Fruit fly (Drosophila melanogaster): ENCODE results near the gene CG31517.

The CG31517 gene

DNA sequence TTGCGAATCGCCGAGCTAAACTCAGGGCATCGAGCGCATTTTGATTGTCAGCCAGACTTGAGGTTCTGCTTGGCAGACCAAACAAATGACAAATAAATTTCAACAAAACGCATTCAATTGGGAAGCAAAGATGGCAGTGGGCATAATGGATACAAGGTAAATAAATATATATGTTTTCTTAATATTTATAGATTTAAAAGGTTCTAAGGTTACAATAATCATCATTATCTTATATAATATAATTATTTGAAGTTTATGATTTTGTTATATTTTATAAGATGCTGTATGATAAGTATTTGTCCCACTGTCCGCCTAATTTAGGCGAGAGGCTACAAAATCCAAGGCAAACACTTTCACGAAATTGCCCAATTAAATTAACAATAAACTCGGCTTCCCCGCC is 30.2 kb upstream of the CG31517 start (continued):
- TF ChIP-seq mld (GFP tag; IDR thresholded peaks at IDR 0.05; ENCODE audit: partially characterized antibody) (no peak), tio (GFP tag; optimal IDR thresholded peaks at IDR 0.05) (no peak), fd3F (GFP tag; optimal IDR thresholded peaks at IDR 0.05) (no peak), CG31365 (tag; optimal IDR thresholded peaks at IDR 0.05) (no peak), CG15696 (tag; optimal IDR thresholded peaks at IDR 0.05) (no peak), CG31441 (GFP tag; IDR thresholded peaks at IDR 0.05) (0 out of 2 replicates have a peak, but pooled peaks have one; percentile 29), Ada2b (GFP tag; IDR thresholded peaks at IDR 0.05) (no peak), tna (GFP tag; IDR thresholded peaks at IDR 0.05; ENCODE audit: partially characterized antibody) (no peak), CG10979 (tag; optimal IDR thresholded peaks at IDR 0.05) (peak; percentile 8), aop (GFP tag; IDR thresholded peaks at IDR 0.05) (no peak), CG7839 (tag; optimal IDR thresholded peaks at IDR 0.05) (no peak), rib (GFP tag; IDR thresholded peaks at IDR 0.05) (no peak), CG8281 (tag; optimal IDR thresholded peaks at IDR 0.05) (no peak), CG2875 (GFP tag; optimal IDR thresholded peaks at IDR 0.05) (no peak), CG7987 (GFP tag; optimal IDR thresholded peaks at IDR 0.05) (no peak), ttk (GFP tag; IDR thresholded peaks at IDR 0.05) (no peak), Hey (tag; optimal IDR thresholded peaks at IDR 0.05) (no peak), CG9876 (GFP tag; optimal IDR thresholded peaks at IDR 0.05) (no peak), CG6683 (GFP tag; optimal IDR thresholded peaks at IDR 0.05) (no peak)

DNA sequence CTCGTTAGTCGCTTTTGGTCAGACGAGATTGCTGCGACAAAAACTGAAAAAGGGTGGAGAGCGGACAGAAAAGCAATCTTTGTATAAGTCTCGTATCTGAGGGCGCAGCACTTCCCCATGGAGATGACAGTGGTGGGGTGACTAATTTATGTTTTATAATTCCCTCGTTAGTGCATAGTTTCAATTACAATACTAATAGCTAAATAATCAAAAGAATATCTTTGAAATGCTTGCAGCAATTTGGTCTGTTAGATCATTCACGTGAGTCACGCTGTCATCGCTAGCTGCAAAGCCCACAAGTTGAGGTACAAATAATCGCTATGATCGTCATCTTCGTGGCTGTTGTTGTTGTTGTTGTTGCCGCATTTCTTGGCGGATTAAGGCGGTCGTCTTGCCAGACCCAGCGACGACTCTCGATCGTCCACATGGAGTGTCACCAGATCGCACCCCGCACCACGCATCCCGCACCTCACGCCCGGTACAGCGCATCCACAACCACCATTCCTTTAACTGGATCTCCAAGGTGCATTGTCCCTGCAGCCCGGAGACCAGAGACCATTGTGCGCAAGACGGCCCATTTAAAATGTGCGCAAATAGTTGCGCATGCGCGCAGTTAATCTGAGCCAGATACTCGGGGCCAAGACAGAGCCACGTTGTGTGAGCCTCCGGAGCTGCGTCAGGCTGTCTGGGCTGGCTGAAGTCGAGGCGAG is 26.3 kb upstream of the CG31517 start:
- peak; percentile 20 for TF ChIP-seq nmo (GFP tag; optimal IDR thresholded peaks at IDR 0.05)
- TF ChIP-seq dm (GFP tag; optimal IDR thresholded peaks at IDR 0.05), result no peak
- TF ChIP-seq Gug (GFP tag; IDR thresholded peaks at IDR 0.05), result 0 out of 4 replicates have a peak, but pooled peaks have one; percentile 7
- no peak for TF ChIP-seq hb (GFP tag; IDR thresholded peaks at IDR 0.05; ENCODE audit: partially characterized antibody)
- TF ChIP-seq seq (GFP tag; IDR thresholded peaks at IDR 0.05), result no peak
- peak; percentile 53 for TF ChIP-seq Sry-δ (GFP tag; optimal IDR thresholded peaks at IDR 0.05)
- peak; percentile 45; the same call in 1 of the 2 replicates for TF ChIP-seq CG32772 (GFP tag; IDR thresholded peaks at IDR 0.05)
- TF ChIP-seq Sox100B (GFP tag; optimal IDR thresholded peaks at IDR 0.05), result peak; percentile 45
- no peak for TF ChIP-seq Ets65A (GFP tag)
- TF ChIP-seq grau (tag; optimal IDR thresholded peaks at IDR 0.05), result peak; percentile 29
- peak; percentile 36; the same call in 1 of the 3 replicates for TF ChIP-seq croc (GFP tag; conservative IDR thresholded peaks at IDR 0.05)
- TF ChIP-seq CG15601 (tag; optimal IDR thresholded peaks at IDR 0.05), result peak; percentile 7
- TF ChIP-seq CG4617 (GFP tag; optimal IDR thresholded peaks at IDR 0.05; ENCODE audit: borderline replicate concordance), result no peak
- 0 out of 3 replicates have a peak, but pooled peaks have one; percentile 24 for TF ChIP-seq gce (GFP tag; IDR thresholded peaks at IDR 0.05)
- no peak for TF ChIP-seq CG10543 (GFP tag; optimal IDR thresholded peaks at IDR 0.05)
- TF ChIP-seq gem (tag; optimal IDR thresholded peaks at IDR 0.05), result peak; percentile 24
- TF ChIP-seq Xbp1 (GFP tag; optimal IDR thresholded peaks at IDR 0.05), result no peak
- no peak for TF ChIP-seq HmgD (GFP tag; optimal IDR thresholded peaks at IDR 0.05)
- TF ChIP-seq CG6254 (GFP tag; optimal IDR thresholded peaks at IDR 0.05), result peak; percentile 32
- TF ChIP-seq NC2β (GFP tag; optimal IDR thresholded peaks at IDR 0.05), result no peak
- TF ChIP-seq Rfx (GFP tag; IDR thresholded peaks at IDR 0.05), result peak; percentile 37; the same call in 1 of the 2 replicates
- TF ChIP-seq CG10979 (tag; optimal IDR thresholded peaks at IDR 0.05), result peak; percentile 68
- no peak for TF ChIP-seq CG11560 (tag; IDR thresholded peaks at IDR 0.05)
- TF ChIP-seq CG17359 (tag; optimal IDR thresholded peaks at IDR 0.05), result peak; percentile 42
- TF ChIP-seq H15 (GFP tag; IDR thresholded peaks at IDR 0.05), result peak; percentile 17; the same call in 1 of the 3 replicates
- no peak for TF ChIP-seq so (GFP tag; IDR thresholded peaks at IDR 0.05)
- peak; percentile 1 for TF ChIP-seq CG12071 (GFP tag; optimal IDR thresholded peaks at IDR 0.05)
- peak; percentile 36; the same call in 1 of the 3 replicates for TF ChIP-seq CG17361 (GFP tag; IDR thresholded peaks at IDR 0.05)
- no peak for TF ChIP-seq fd3F (GFP tag; optimal IDR thresholded peaks at IDR 0.05)
- peak in 1 of 3 experiments; percentile 19 for TF ChIP-seq lola (GFP tag; optimal IDR thresholded peaks at IDR 0.05)
- TF ChIP-seq prd (optimal IDR thresholded peaks at IDR 0.05), result no peak
- peak; percentile 47; the same call in 2 of the 3 replicates for TF ChIP-seq prd (GFP tag; IDR thresholded peaks at IDR 0.05)

Measured in whole organism, embryonic.